Fruit fly (Drosophila melanogaster) whole organism, embryonic: ENCODE data around the gene lilli.

Experiments
- B-H1 ChIP-seq: fragments of 200-800 bp; sonication (Bioruptor generic); IDR thresholded peaks from 3 replicates; pipeline ENCODE4 v1.3.6; 2022; ENCODE audit warnings: missing biosample characterization, missing genetic modification characterization
- BtbVII ChIP-seq: fragments of 200-800 bp; sonication (Bioruptor generic); optimal IDR thresholded peaks from 3 replicates; lab custom pipeline; 2017; ENCODE audit warnings: missing biosample characterization, mild to moderate bottlenecking, missing genetic modification characterization
- Bteb2 ChIP-seq: fragments of 200-800 bp; sonication (Bioruptor generic); optimal IDR thresholded peaks from 2 replicates; lab custom pipeline; 2016; ENCODE audit warnings: missing biosample characterization, missing genetic modification characterization
- CG10274 ChIP-seq: fragments of 200-800 bp; sonication (Bioruptor generic); optimal IDR thresholded peaks from 3 replicates; lab custom pipeline; 2017; ENCODE audit warnings: missing biosample characterization, mild to moderate bottlenecking, missing genetic modification characterization
- CG10959 ChIP-seq: fragments of 200-800 bp; sonication (Bioruptor generic); IDR thresholded peaks from 2 replicates; pipeline ENCODE4 v1.3.6; 2022; ENCODE audit warnings: missing biosample characterization, missing genetic modification characterization
- CG10979 ChIP-seq: fragments of 200-800 bp; sonication (Bioruptor generic); optimal IDR thresholded peaks from 2 replicates; lab custom pipeline; 2018; ENCODE audit warnings: missing biosample characterization, mild to moderate bottlenecking, missing genetic modification characterization, moderate library complexity
- CG11247 ChIP-seq: fragments of 200-800 bp; sonication (Bioruptor generic); IDR thresholded peaks from 2 replicates; pipeline ENCODE4 v1.3.6; 2022; ENCODE audit warnings: missing biosample characterization, missing genetic modification characterization
- CG11398 ChIP-seq: fragments of 200-800 bp; sonication (Bioruptor generic); optimal IDR thresholded peaks from 2 replicates; lab custom pipeline; 2016; ENCODE audit warnings: missing biosample characterization, missing genetic modification characterization
- CG12744 ChIP-seq: fragments of 200-800 bp; sonication (Bioruptor generic); optimal IDR thresholded peaks from 2 replicates; lab custom pipeline; 2016; ENCODE audit warnings: missing biosample characterization, missing genetic modification characterization
- CG13123 ChIP-seq: fragments of 200-800 bp; sonication (Bioruptor generic); optimal IDR thresholded peaks from 2 replicates; lab custom pipeline; 2016; ENCODE audit warnings: missing biosample characterization, missing genetic modification characterization
- CG14710 ChIP-seq: fragments of 200-800 bp; sonication (Bioruptor generic); optimal IDR thresholded peaks from 3 replicates; lab custom pipeline; 2019; ENCODE audit warnings: missing biosample characterization, mild to moderate bottlenecking, missing genetic modification characterization, moderate library complexity
- CG1647 ChIP-seq: fragments of 200-800 bp; sonication (Bioruptor generic); optimal IDR thresholded peaks from 3 replicates; lab custom pipeline; 2016; ENCODE audit warnings: missing biosample characterization, missing genetic modification characterization
- CG17186 ChIP-seq: fragments of 200-800 bp; sonication (Bioruptor generic); optimal IDR thresholded peaks from 3 replicates; lab custom pipeline; 2017; ENCODE audit warnings: missing biosample characterization, missing genetic modification reagents, missing genetic modification characterization
- CG18619 ChIP-seq: fragments of 200-800 bp; sonication (Bioruptor generic); optimal IDR thresholded peaks from 3 replicates; lab custom pipeline; 2017; ENCODE audit warnings: missing biosample characterization, mild to moderate bottlenecking, missing genetic modification characterization
- CG18764 ChIP-seq: fragments of 200-800 bp; sonication (Bioruptor generic); optimal IDR thresholded peaks from 3 replicates; lab custom pipeline; 2016; ENCODE audit warnings: missing biosample characterization, missing genetic modification characterization
- CG30403 ChIP-seq: fragments of 200-800 bp; sonication (Bioruptor generic); optimal IDR thresholded peaks from 3 replicates; lab custom pipeline; 2016; ENCODE audit warnings: missing biosample characterization, missing genetic modification characterization
- CG34224 ChIP-seq: fragments of 200-800 bp; sonication (Bioruptor generic); IDR thresholded peaks from 3 replicates; pipeline ENCODE4 v1.3.6; 2022; ENCODE audit warnings: missing biosample characterization, missing genetic modification characterization; ENCODE audit not compliant: partially characterized antibody
- CG4360 ChIP-seq: fragments of 200-800 bp; sonication (Bioruptor generic); IDR thresholded peaks from 2 replicates; pipeline ENCODE4 v1.3.6; 2022; ENCODE audit warnings: missing biosample characterization, missing genetic modification characterization
- CG4730 ChIP-seq: fragments of 200-800 bp; sonication (Bioruptor generic); IDR thresholded peaks from 2 replicates; pipeline ENCODE4 v1.3.6; 2022; ENCODE audit warnings: missing biosample characterization, missing genetic modification characterization
- CG5953 ChIP-seq: fragments of 200-800 bp; sonication (Bioruptor generic); IDR thresholded peaks from 2 replicates; pipeline ENCODE4 v1.3.6; 2022; ENCODE audit warnings: missing biosample characterization, missing genetic modification characterization
- CG6175 ChIP-seq: fragments of 200-800 bp; sonication (Bioruptor generic); IDR thresholded peaks from 3 replicates; pipeline ENCODE4 v1.3.6; 2022; ENCODE audit warnings: missing biosample characterization, missing genetic modification characterization
- CG7928 ChIP-seq: fragments of 200-800 bp; sonication (Bioruptor generic); optimal IDR thresholded peaks from 2 replicates; lab custom pipeline; 2017; ENCODE audit warnings: missing biosample characterization, mild to moderate bottlenecking, missing genetic modification characterization
- CG7963 ChIP-seq: fragments of 200-800 bp; sonication (Bioruptor generic); IDR thresholded peaks from 3 replicates; pipeline ENCODE4 v1.3.6; 2022; ENCODE audit warnings: missing biosample characterization, missing genetic modification characterization; ENCODE audit not compliant: partially characterized antibody
- CHES-1-like ChIP-seq: fragments of 200-800 bp; sonication (Bioruptor generic); optimal IDR thresholded peaks from 2 replicates; lab custom pipeline; 2016; ENCODE audit warnings: missing biosample characterization, missing genetic modification characterization
- CkIIα-i1 ChIP-seq: fragments of 200-800 bp; sonication (Bioruptor generic); IDR thresholded peaks from 2 replicates; pipeline ENCODE4 v1.3.6; 2022; ENCODE audit warnings: missing biosample characterization, missing genetic modification characterization
- Dbx ChIP-seq: fragments of 200-800 bp; sonication (Bioruptor generic); IDR thresholded peaks from 3 replicates; pipeline ENCODE4 v1.3.6; 2022; ENCODE audit warnings: missing biosample characterization, missing genetic modification characterization
- Drgx ChIP-seq: fragments of 200-800 bp; sonication (Bioruptor generic); IDR thresholded peaks from 2 replicates; pipeline ENCODE4 v1.3.6; 2022; ENCODE audit warnings: missing biosample characterization, missing genetic modification characterization
- HLHmδ ChIP-seq: fragments of 200-800 bp; sonication (Bioruptor generic); optimal IDR thresholded peaks from 2 replicates; lab custom pipeline; 2018; ENCODE audit warnings: missing biosample characterization, mild to moderate bottlenecking, missing genetic modification characterization, moderate library complexity
- Hmr ChIP-seq: fragments of 200-800 bp; sonication (Bioruptor generic); optimal IDR thresholded peaks from 3 replicates; lab custom pipeline; 2017; ENCODE audit warnings: mild to moderate bottlenecking, missing biosample characterization, missing genetic modification reagents, missing genetic modification characterization
- Myb ChIP-seq: fragments of 200-800 bp; sonication (Bioruptor generic); optimal IDR thresholded peaks from 2 replicates; lab custom pipeline; 2016; ENCODE audit warnings: missing biosample characterization, missing genetic modification characterization
- Rfx ChIP-seq: fragments of 200-800 bp; sonication (Bioruptor generic); IDR thresholded peaks from 2 replicates; pipeline ENCODE4 v1.3.6; 2022; ENCODE audit warnings: missing biosample characterization, missing genetic modification characterization
- TFAM ChIP-seq: fragments of 200-800 bp; sonication (Bioruptor generic); optimal IDR thresholded peaks from 2 replicates; lab custom pipeline; 2017; ENCODE audit warnings: missing biosample characterization, missing genetic modification characterization, inconsistent platforms
- Trl ChIP-seq, 3 experiments: fragments of >200 bp in 2 of 3; fragments of 200-800 bp in 1 of 3; sonication (Bioruptor generic) in 1 of 3; optimal IDR thresholded peaks; 2 replicates in 1 of 3; 3 replicates in 2 of 3; lab custom pipeline; 2016 to 2017; ENCODE audit warnings: missing biosample characterization in 1 of 3, missing genetic modification characterization in 1 of 3
- abd-A ChIP-seq: fragments of 200-800 bp; sonication (Bioruptor generic); optimal IDR thresholded peaks from 3 replicates; lab custom pipeline; 2019; ENCODE audit warnings: missing biosample characterization, mild to moderate bottlenecking, missing genetic modification characterization, moderate library complexity
- ase ChIP-seq: fragments of 200-800 bp; sonication (Bioruptor generic); IDR thresholded peaks from 3 replicates; pipeline ENCODE4 v1.3.6; 2022; ENCODE audit warnings: missing biosample characterization, missing genetic modification characterization
- ash1 ChIP-seq: fragments of 200-800 bp; sonication (Bioruptor generic); optimal IDR thresholded peaks from 2 replicates; lab custom pipeline; 2018; ENCODE audit warnings: missing biosample characterization, mild to moderate bottlenecking, missing genetic modification characterization
- bsh ChIP-seq, 2 experiments: fragments of 200-800 bp; sonication (Bioruptor generic); optimal IDR thresholded peaks; 2 replicates each; lab custom pipeline; 2017 to 2018; ENCODE audit warnings: mild to moderate bottlenecking in 2 of 2, missing biosample characterization in 2 of 2, missing genetic modification characterization in 2 of 2, moderate library complexity in 1 of 2
- chm ChIP-seq: fragments of 200-800 bp; sonication (Bioruptor generic); IDR thresholded peaks from 2 replicates; pipeline ENCODE4 v1.3.6; 2022; ENCODE audit warnings: missing biosample characterization, missing genetic modification characterization
- fu2 ChIP-seq: fragments of 200-800 bp; sonication (Bioruptor generic); optimal IDR thresholded peaks from 2 replicates; lab custom pipeline; 2016; ENCODE audit warnings: missing biosample characterization, missing genetic modification characterization
- gem ChIP-seq: fragments of 200-800 bp; sonication (Bioruptor generic); optimal IDR thresholded peaks from 2 replicates; lab custom pipeline; 2019; ENCODE audit warnings: missing biosample characterization, mild to moderate bottlenecking, missing genetic modification characterization, moderate library complexity
- jumu ChIP-seq: fragments of 200-800 bp; sonication (Bioruptor generic); optimal IDR thresholded peaks from 3 replicates; lab custom pipeline; 2016; ENCODE audit warnings: missing biosample characterization, missing genetic modification characterization
- kah ChIP-seq: fragments of 200-800 bp; sonication (Bioruptor generic); optimal IDR thresholded peaks from 2 replicates; lab custom pipeline; 2018; ENCODE audit warnings: missing biosample characterization, mild to moderate bottlenecking, missing genetic modification characterization
- lbe ChIP-seq: fragments of 200-800 bp; sonication (Bioruptor generic); optimal IDR thresholded peaks from 2 replicates; lab custom pipeline; 2016; ENCODE audit warnings: missing biosample characterization, mild to moderate bottlenecking, missing genetic modification characterization
- mirr ChIP-seq: fragments of 200-800 bp; sonication (Bioruptor generic); optimal IDR thresholded peaks from 3 replicates; lab custom pipeline; 2018; ENCODE audit warnings: missing biosample characterization, mild to moderate bottlenecking, missing genetic modification characterization
- nerfin-1 ChIP-seq: fragments of 200-800 bp; sonication (Bioruptor generic); optimal IDR thresholded peaks from 3 replicates; lab custom pipeline; 2019; ENCODE audit warnings: missing biosample characterization, mild to moderate bottlenecking, missing genetic modification characterization, moderate library complexity
- scrt ChIP-seq: fragments of 200-800 bp; sonication (Bioruptor generic); optimal IDR thresholded peaks from 2 replicates; lab custom pipeline; 2018; ENCODE audit warnings: missing biosample characterization, mild to moderate bottlenecking, missing genetic modification characterization, moderate library complexity
- sqz ChIP-seq: fragments of 200-800 bp; sonication (Bioruptor generic); optimal IDR thresholded peaks from 3 replicates; lab custom pipeline; 2018; ENCODE audit warnings: missing biosample characterization, mild to moderate bottlenecking, missing genetic modification characterization
- tgo ChIP-seq: fragments of 200-800 bp; sonication (Bioruptor generic); IDR thresholded peaks from 3 replicates; pipeline ENCODE4 v1.3.6; 2022; ENCODE audit warnings: missing biosample characterization, missing genetic modification characterization
- yki ChIP-seq: fragments of >200 bp; optimal IDR thresholded peaks from 3 replicates; lab custom pipeline; 2018

The lilli gene

DNA sequence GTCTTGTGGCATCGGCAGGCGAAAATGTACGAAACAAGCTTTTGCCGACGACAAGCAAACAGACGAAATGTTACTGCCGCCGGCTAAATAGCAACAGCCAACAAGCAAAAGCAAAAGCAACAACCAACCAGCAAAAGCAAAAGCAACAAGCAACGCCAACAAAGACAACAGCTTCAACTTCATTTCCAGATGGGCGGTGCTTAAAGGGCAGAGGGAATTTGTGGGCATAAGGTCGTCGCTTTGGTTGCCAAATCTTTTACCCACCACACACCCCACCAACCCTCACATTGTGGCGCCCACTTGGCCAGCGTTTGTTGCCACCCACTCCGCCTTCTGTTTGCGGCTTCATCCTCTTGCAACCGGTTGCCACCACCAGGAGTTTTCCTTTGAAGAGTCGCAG, 25.2 kb downstream of the lilli start (continued):
- TF ChIP-seq kah (GFP tag; lab: Kevin White, UChicago): no peak

DNA sequence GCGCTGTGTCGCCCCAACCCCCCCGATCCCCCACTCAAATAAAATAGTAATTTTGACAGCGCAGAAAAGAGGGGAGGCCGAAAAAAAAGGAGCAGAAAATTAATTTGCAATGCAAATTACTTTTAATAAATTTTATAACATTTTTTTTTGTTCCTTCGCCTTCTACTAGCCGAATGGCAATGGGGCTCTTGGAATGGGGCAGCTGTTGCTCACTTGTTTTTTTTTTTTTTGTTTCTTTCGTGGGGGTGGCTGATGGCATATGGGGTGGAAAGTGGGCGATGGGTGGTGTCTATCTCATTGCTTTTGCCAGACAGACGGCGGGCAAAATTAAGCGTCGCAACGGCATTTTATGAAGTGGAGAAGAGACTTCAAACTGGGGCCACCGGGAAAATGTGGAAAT, 34.9 kb downstream of the lilli start:
- TF ChIP-seq TFAM (GFP tag; lab: Kevin White, UChicago): no peak
- TF ChIP-seq abd-A (tag; lab: Kevin White, UChicago): peak; percentile 66
- no peak for TF ChIP-seq CG17186
- TF ChIP-seq CG12744 (GFP tag; lab: Kevin White, UChicago): no peak
- TF ChIP-seq sqz (GFP tag; lab: Kevin White, UChicago): peak; percentile 23
- no peak for TF ChIP-seq CG5953 (GFP tag; lab: Robert Waterston, UW)
- peak; percentile 87 for TF ChIP-seq scrt (GFP tag; lab: Kevin White, UChicago)
- no peak for TF ChIP-seq CG11247 (GFP tag; lab: Robert Waterston, UW)
- no peak for TF ChIP-seq CG34224 (GFP tag; lab: Robert Waterston, UW)
- TF ChIP-seq fu2: no peak
- no peak for TF ChIP-seq Myb (GFP tag; lab: Kevin White, UChicago)
- TF ChIP-seq CG4360 (GFP tag; lab: Robert Waterston, UW): no peak
- no peak for TF ChIP-seq CG10959 (GFP tag; lab: Robert Waterston, UW)
- TF ChIP-seq CkIIα-i1 (GFP tag; lab: Robert Waterston, UW): no peak
- TF ChIP-seq Rfx (GFP tag; lab: Robert Waterston, UW): 0 out of 2 replicates have a peak, but pooled peaks have one; percentile 11
- no peak for TF ChIP-seq yki (lab: Kevin White, UChicago)
- no peak for TF ChIP-seq CG6175 (GFP tag; lab: Robert Waterston, UW)
- TF ChIP-seq Bteb2 (GFP tag; lab: Kevin White, UChicago): no peak
- TF ChIP-seq ash1: no peak
- TF ChIP-seq CG7928: no peak

DNA sequence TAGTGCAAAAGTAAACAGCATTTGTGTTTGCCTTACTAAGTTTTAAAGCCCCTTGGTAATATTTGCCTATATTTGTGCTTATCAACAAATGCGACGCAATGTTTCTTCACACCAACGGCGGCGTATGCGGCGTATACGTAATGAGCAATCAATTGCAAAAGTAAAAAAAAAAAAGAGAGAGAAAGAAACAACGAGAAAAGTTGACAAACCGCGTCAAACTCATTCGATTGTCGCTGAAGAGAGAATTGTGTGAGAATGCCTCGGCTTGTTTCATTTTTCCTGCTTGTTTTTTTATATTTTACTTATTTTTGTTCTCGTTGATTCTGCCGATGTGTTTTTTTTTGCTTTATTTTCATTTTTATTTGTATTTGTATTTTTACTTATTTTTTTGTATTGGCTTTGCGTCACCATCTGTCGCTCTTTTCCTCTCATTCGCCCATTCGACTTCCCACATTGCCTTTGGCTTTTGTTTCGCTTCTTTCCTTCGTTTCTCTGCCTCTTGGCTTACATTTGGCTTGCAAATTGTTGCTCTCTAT, 38.6 kb downstream of the lilli start:
- TF ChIP-seq Drgx (peak; percentile 96), ase (GFP tag; lab: Robert Waterston, UW) (no peak), CG4730 (no peak), CG14710 (no peak), lbe (peak; percentile 57), CG7928 (no peak), chm (GFP tag; lab: Robert Waterston, UW) (no peak), nerfin-1 (tag; lab: Kevin White, UChicago) (no peak), CG10274 (GFP tag; lab: Kevin White, UChicago) (no peak), bsh (GFP tag; optimal IDR thresholded peaks at IDR 0.05; lab: Kevin White, UChicago) (peak in 1 of 2 experiments; percentile 98), CG30403 (GFP tag; lab: Kevin White, UChicago) (no peak), jumu (GFP tag; lab: Kevin White, UChicago) (no peak), mirr (no peak), CG10979 (tag; lab: Kevin White, UChicago) (no peak), CG7963 (GFP tag; lab: Robert Waterston, UW) (no peak), Trl (optimal IDR thresholded peaks at IDR 0.05; lab: Kevin White, UChicago) (peak in 1 of 2 experiments; percentile 62), Trl (GFP tag; optimal IDR thresholded peaks at IDR 0.05; lab: Kevin White, UChicago) (no peak), CG11398 (GFP tag; lab: Kevin White, UChicago) (no peak), gem (tag; lab: Kevin White, UChicago) (no peak), CG18619 (no peak), CHES-1-like (GFP tag; lab: Kevin White, UChicago) (no peak), CG18764 (GFP tag; lab: Kevin White, UChicago) (no peak), CG13123 (GFP tag; lab: Kevin White, UChicago) (no peak), Dbx (GFP tag; lab: Robert Waterston, UW) (no peak), HLHmδ (no peak), CG17186 (no peak), Hmr (GFP tag; lab: Kevin White, UChicago) (peak; percentile 11), B-H1 (no peak), tgo (GFP tag; lab: Robert Waterston, UW) (no peak), BtbVII (GFP tag; lab: Kevin White, UChicago) (no peak), CG1647 (no peak)
